Fruit fly (Drosophila melanogaster) whole organism, wandering third instar larva: Measurements from ENCODE around the gene bap.

ENCODE experiments used
- CG32264 ChIP-seq: fragments of 200-800 bp; sonication (Bioruptor generic); optimal IDR thresholded peaks from 2 replicates; lab custom pipeline; 2016; ENCODE audit warnings: missing biosample characterization, missing genetic modification characterization
- CG9705 ChIP-seq: fragments of 200-800 bp; sonication (Bioruptor generic); optimal IDR thresholded peaks from 2 replicates; lab custom pipeline; 2018; ENCODE audit warnings: missing biosample characterization, mild to moderate bottlenecking, missing genetic modification characterization
- CrebA ChIP-seq: fragments of 200-800 bp; sonication (Bioruptor generic); optimal IDR thresholded peaks from 2 replicates; lab custom pipeline; 2016; ENCODE audit warnings: missing biosample characterization, mild to moderate bottlenecking, missing genetic modification characterization, borderline replicate concordance
- Dfd ChIP-seq: fragments of >200 bp; optimal IDR thresholded peaks from 2 replicates; lab custom pipeline; 2017; ENCODE audit warnings: missing biosample characterization, missing genetic modification characterization
- Dif ChIP-seq: fragments of 200-275, 200-300 bp; sonication (Bioruptor generic); optimal IDR thresholded peaks from 2 replicates; lab custom pipeline; 2018; ENCODE audit warnings: missing biosample characterization, missing genetic modification characterization; ENCODE audit not compliant: partially characterized antibody
- GATAd ChIP-seq: sonication (Bioruptor generic); optimal IDR thresholded peaks from 2 replicates; lab custom pipeline; 2016; ENCODE audit warnings: missing biosample characterization, missing genetic modification characterization
- HLH106 ChIP-seq: fragments of 200-800 bp; optimal IDR thresholded peaks from 3 replicates; lab custom pipeline; 2019; ENCODE audit warnings: missing biosample characterization, mild to moderate bottlenecking, missing genetic modification characterization, moderate library complexity
- Hnf4 ChIP-seq: fragments of 200-800 bp; sonication (Bioruptor generic); optimal IDR thresholded peaks from 2 replicates; lab custom pipeline; 2016; ENCODE audit warnings: missing biosample characterization, mild to moderate bottlenecking, missing genetic modification characterization
- Hr83 ChIP-seq: fragments of 200-300 bp; sonication (Bioruptor generic); optimal IDR thresholded peaks from 2 replicates; lab custom pipeline; 2016; ENCODE audit warnings: missing biosample characterization, mild to moderate bottlenecking, missing genetic modification characterization, moderate library complexity; ENCODE audit not compliant: poor library complexity, severe bottlenecking
- Jra ChIP-seq: sonication (Bioruptor generic); optimal IDR thresholded peaks from 2 replicates; lab custom pipeline; 2016; ENCODE audit warnings: missing biosample characterization, missing genetic modification characterization
- Mio ChIP-seq: sonication (Bioruptor generic); optimal IDR thresholded peaks from 2 replicates; lab custom pipeline; 2016; ENCODE audit warnings: missing biosample characterization, missing genetic modification characterization
- Myc ChIP-seq: fragments of >200 bp; optimal IDR thresholded peaks from 2 replicates; lab custom pipeline; 2017
- OdsH ChIP-seq: fragments of 200-800 bp; sonication (Bioruptor generic); optimal IDR thresholded peaks from 2 replicates; lab custom pipeline; 2016; ENCODE audit warnings: missing biosample characterization, mild to moderate bottlenecking, missing genetic modification characterization
- Rel ChIP-seq, 2 experiments: fragments of 200-800 bp; sonication (Bioruptor generic) in 1 of 2; optimal IDR thresholded peaks; 2 replicates in 1 of 2; 3 replicates in 1 of 2; lab custom pipeline; 2016 to 2019; ENCODE audit warnings: mild to moderate bottlenecking in 2 of 2, missing biosample characterization in 2 of 2, missing genetic modification characterization in 2 of 2, moderate library complexity in 1 of 2
- Sp1 ChIP-seq: fragments of 200-800 bp; sonication (Bioruptor generic); optimal IDR thresholded peaks from 3 replicates; lab custom pipeline; 2019; ENCODE audit warnings: missing biosample characterization, mild to moderate bottlenecking, missing genetic modification characterization, moderate library complexity
- Vsx2 ChIP-seq: fragments of 200-300, 225-300 bp; sonication (Bioruptor generic); optimal IDR thresholded peaks from 2 replicates; lab custom pipeline; 2018; ENCODE audit warnings: missing biosample characterization, missing genetic modification characterization; ENCODE audit not compliant: partially characterized antibody
- br ChIP-seq: fragments of 200-800 bp; sonication (Bioruptor generic); optimal IDR thresholded peaks from 2 replicates; lab custom pipeline; 2016; ENCODE audit warnings: missing biosample characterization, missing genetic modification characterization
- brk ChIP-seq: fragments of 200-800 bp; sonication (Bioruptor generic); optimal IDR thresholded peaks from 2 replicates; lab custom pipeline; 2016; ENCODE audit warnings: missing biosample characterization, mild to moderate bottlenecking, missing genetic modification characterization
- dmrt93B ChIP-seq: fragments of 200-800 bp; sonication (Bioruptor generic); optimal IDR thresholded peaks from 2 replicates; lab custom pipeline; 2018; ENCODE audit warnings: missing biosample characterization, mild to moderate bottlenecking, missing genetic modification characterization
- dsf ChIP-seq: sonication (Bioruptor generic); optimal IDR thresholded peaks from 2 replicates; lab custom pipeline; 2016; ENCODE audit warnings: missing biosample characterization, missing genetic modification characterization, borderline replicate concordance
- ey ChIP-seq: fragments of 200-800 bp; sonication (Bioruptor generic); optimal IDR thresholded peaks from 2 replicates; lab custom pipeline; 2016; ENCODE audit warnings: missing biosample characterization, missing genetic modification characterization
- foxo ChIP-seq, 2 experiments: fragments of 200-800 bp; sonication (Bioruptor generic); optimal IDR thresholded peaks; 2 replicates in 1 of 2; 3 replicates in 1 of 2; lab custom pipeline; 2016 to 2017; ENCODE audit warnings: missing biosample characterization in 2 of 2, missing genetic modification characterization in 2 of 2
- fru ChIP-seq: fragments of 200-800 bp; sonication (Bioruptor generic); optimal IDR thresholded peaks from 3 replicates; lab custom pipeline; 2016; ENCODE audit warnings: missing biosample characterization, mild to moderate bottlenecking, missing genetic modification characterization
- h ChIP-seq: fragments of 200-800 bp; sonication (Bioruptor generic); optimal IDR thresholded peaks from 3 replicates; lab custom pipeline; 2016; ENCODE audit warnings: missing biosample characterization, mild to moderate bottlenecking, missing genetic modification characterization
- lola ChIP-seq: fragments of >200 bp; optimal IDR thresholded peaks from 2 replicates; lab custom pipeline; 2017; ENCODE audit warnings: missing biosample characterization, missing genetic modification characterization
- pan ChIP-seq: fragments of >200 bp; optimal IDR thresholded peaks from 2 replicates; lab custom pipeline; 2017
- psq ChIP-seq: fragments of 200-800 bp; sonication (Bioruptor generic); optimal IDR thresholded peaks from 3 replicates; lab custom pipeline; 2017; ENCODE audit warnings: missing biosample characterization, mild to moderate bottlenecking, missing genetic modification characterization, moderate library complexity
- rgr ChIP-seq: fragments of 200-800 bp; sonication (Bioruptor generic); optimal IDR thresholded peaks from 3 replicates; lab custom pipeline; 2016; ENCODE audit warnings: missing biosample characterization, mild to moderate bottlenecking, missing genetic modification characterization
- sage ChIP-seq: fragments of 200-800 bp; sonication (Bioruptor generic); optimal IDR thresholded peaks from 2 replicates; lab custom pipeline; 2016; ENCODE audit warnings: missing biosample characterization, mild to moderate bottlenecking, missing genetic modification characterization
- sv ChIP-seq: fragments of 200-800 bp; sonication (Bioruptor generic); optimal IDR thresholded peaks from 3 replicates; lab custom pipeline; 2016; ENCODE audit warnings: missing biosample characterization, missing genetic modification characterization
- usp ChIP-seq: fragments of >200 bp; optimal IDR thresholded peaks from 2 replicates; lab custom pipeline; 2017; ENCODE audit warnings: missing biosample characterization, missing genetic modification characterization
- woc ChIP-seq: sonication (Bioruptor generic); optimal IDR thresholded peaks from 2 replicates; lab custom pipeline; 2016; ENCODE audit warnings: missing biosample characterization, mild to moderate bottlenecking, missing genetic modification characterization

bap gene

DNA sequence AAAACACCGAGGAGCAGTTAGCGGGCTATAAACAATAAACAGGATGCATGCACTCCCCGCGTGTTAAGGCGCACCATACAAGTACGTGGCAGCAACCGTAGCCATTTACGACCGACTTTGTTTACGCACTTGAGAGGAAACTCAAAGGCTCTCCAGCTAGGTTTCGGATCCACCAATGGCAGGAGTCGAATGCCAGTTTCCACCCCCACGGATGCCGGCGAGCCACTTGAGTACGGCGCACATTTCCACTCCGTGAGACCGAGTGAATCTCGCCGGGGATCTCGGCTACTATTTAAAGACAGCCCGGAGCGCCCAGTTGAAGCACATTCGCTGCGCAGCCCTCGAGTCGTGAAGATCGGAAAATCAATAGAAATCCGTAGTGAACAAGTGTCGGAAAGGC, at the start of gene bap:
Gene bap, plus strand, starts transcription at position 317 of the 400 bp plus-strand sequence.
- TF ChIP-seq CG9705 (GFP tag; lab: Kevin White, UChicago) (no peak), woc (GFP tag; lab: Kevin White, UChicago) (no peak), Sp1 (GFP tag; lab: Kevin White, UChicago) (no peak), psq (GFP tag; lab: Kevin White, UChicago) (no peak), Dif (GFP tag; lab: Kevin White, UChicago) (no peak), HLH106 (tag; lab: Kevin White, UChicago) (no peak), sage (no peak), brk (GFP tag; lab: Kevin White, UChicago) (no peak), dsf (no peak), usp (GFP tag; lab: Kevin White, UChicago) (no peak), dmrt93B (GFP tag; lab: Kevin White, UChicago) (no peak), Hnf4 (GFP tag; lab: Kevin White, UChicago) (no peak), Dfd (GFP tag; lab: Kevin White, UChicago) (no peak), CrebA (GFP tag; lab: Kevin White, UChicago) (no peak), Vsx2 (GFP tag; lab: Kevin White, UChicago) (no peak)

DNA sequence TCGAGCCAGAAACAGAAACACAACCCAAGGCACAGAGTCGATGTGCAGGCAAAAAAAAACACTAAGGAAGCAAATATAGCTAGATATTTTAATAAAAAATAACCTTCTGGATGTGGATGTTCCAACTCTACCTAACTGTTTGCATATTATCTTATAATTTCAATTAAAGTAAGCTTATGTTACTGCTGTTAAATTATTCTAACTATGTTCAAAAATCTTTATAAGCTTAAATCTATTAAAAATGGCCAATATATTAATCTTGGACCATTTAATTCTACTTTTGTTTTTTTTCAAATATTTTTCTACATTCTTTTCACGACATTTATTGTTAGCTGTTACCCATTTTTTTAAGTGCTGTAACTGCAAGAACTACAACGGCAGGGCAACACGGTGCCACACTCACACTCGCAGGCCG, 49.7 kb upstream of the bap start:
- peak; percentile 69 for TF ChIP-seq Sp1 (GFP tag; lab: Kevin White, UChicago)
- TF ChIP-seq fru (GFP tag; lab: Kevin White, UChicago): peak; percentile 71
- peak; percentile 20 for TF ChIP-seq rgr (GFP tag; lab: Kevin White, UChicago)
- peak; percentile 27 for TF ChIP-seq dmrt93B (GFP tag; lab: Kevin White, UChicago)
- peak; percentile 64 for TF ChIP-seq OdsH
- peak; percentile 46 for TF ChIP-seq woc (GFP tag; lab: Kevin White, UChicago)
- TF ChIP-seq brk (GFP tag; lab: Kevin White, UChicago): peak; percentile 12
- peak in 1 of 2 experiments; percentile 73 for TF ChIP-seq foxo (GFP tag; optimal IDR thresholded peaks at IDR 0.05; lab: Kevin White, UChicago)
- TF ChIP-seq lola (GFP tag; lab: Kevin White, UChicago): no peak
- peak; percentile 47 for TF ChIP-seq ey (GFP tag; lab: Kevin White, UChicago)
- no peak for TF ChIP-seq pan
- peak; percentile 43 for TF ChIP-seq HLH106 (tag; lab: Kevin White, UChicago)
- no peak for TF ChIP-seq CG9705 (GFP tag; lab: Kevin White, UChicago)
- peak; percentile 68 for TF ChIP-seq h
- peak; percentile 40 for TF ChIP-seq br (GFP tag; lab: Kevin White, UChicago)
- TF ChIP-seq psq (GFP tag; lab: Kevin White, UChicago): peak; percentile 73
- TF ChIP-seq Dif (GFP tag; lab: Kevin White, UChicago): no peak
- TF ChIP-seq sv (GFP tag; lab: Kevin White, UChicago): peak; percentile 11
- TF ChIP-seq Hnf4 (GFP tag; lab: Kevin White, UChicago): peak; percentile 26
- TF ChIP-seq Vsx2 (GFP tag; lab: Kevin White, UChicago): no peak
- TF ChIP-seq sage: no peak

DNA sequence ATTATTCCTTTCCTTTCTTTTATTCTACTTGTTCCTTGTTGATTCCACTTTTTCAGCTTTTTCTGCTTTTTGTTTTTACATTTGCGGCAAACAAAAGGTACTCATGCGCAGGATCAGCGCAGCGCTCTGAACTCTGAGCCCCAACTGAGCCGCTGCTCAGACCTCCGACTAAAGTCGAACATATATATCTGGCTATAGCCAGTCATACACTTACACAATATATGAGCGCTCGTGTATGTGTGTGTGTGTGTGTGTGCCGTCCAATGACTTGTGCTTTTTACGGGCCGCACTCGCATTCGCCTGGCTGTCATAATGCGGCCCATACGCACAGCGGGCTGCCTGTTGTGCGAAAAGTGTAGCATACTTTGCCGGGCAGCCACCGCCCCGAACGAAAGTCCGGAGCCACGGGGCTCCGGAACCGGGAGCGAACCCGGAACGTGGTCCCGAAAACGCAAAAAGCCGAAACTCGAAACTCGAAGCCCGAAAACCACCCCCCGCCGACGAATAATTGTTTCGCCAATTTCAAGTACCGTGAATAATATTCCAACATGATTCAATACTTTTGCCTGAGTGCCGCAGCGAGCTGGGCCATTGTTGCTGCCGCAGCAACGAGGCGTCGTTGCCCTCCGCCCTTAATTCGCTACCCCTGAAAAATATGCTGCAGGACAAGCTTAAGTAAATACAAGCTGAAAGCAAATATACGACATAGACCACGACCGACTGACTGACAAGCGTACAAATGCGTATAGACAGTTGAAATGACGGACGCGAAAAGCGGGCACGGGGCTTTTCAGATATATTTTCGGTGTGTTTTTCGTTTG, 49.0 kb upstream of the bap start:
- no peak for TF ChIP-seq Mio (GFP tag; lab: Kevin White, UChicago)
- peak; percentile 46 for TF ChIP-seq psq (GFP tag; lab: Kevin White, UChicago)

DNA sequence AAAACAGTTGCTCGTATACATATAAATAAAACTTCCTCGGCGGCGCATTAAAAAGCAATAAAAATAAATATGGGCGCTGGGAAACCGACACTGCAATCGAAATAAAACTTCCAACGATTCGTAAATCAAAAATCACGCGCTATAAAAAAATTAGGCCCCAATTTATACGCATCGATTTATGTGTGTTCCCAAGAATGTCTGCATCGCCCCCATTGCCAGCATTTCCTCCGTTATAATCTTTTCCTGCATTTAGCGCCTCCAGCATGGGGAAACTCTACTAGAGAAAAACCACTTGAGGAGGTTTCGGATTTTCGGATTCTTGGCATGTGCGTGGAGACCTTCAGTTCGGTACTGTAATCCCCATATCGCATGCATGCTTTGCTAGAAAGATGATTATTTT, 45.5 kb upstream of the bap start:
- TF ChIP-seq Jra (GFP tag; lab: Kevin White, UChicago): no peak
- no peak for TF ChIP-seq Hr83 (GFP tag; lab: Kevin White, UChicago)
- no peak for TF ChIP-seq sage
- TF ChIP-seq fru (GFP tag; lab: Kevin White, UChicago): no peak
- no peak for TF ChIP-seq ey (GFP tag; lab: Kevin White, UChicago)
- TF ChIP-seq rgr (GFP tag; lab: Kevin White, UChicago): no peak
- no peak for TF ChIP-seq Dfd (GFP tag; lab: Kevin White, UChicago)
- TF ChIP-seq Mio (GFP tag; lab: Kevin White, UChicago): no peak
- TF ChIP-seq CG32264 (GFP tag; lab: Kevin White, UChicago): no peak
- TF ChIP-seq h: no peak
- no peak for TF ChIP-seq woc (GFP tag; lab: Kevin White, UChicago)
- TF ChIP-seq sv (GFP tag; lab: Kevin White, UChicago): no peak
- no peak for TF ChIP-seq Rel (GFP tag; optimal IDR thresholded peaks at IDR 0.05; lab: Kevin White, UChicago)
- TF ChIP-seq Rel (tag; optimal IDR thresholded peaks at IDR 0.05; lab: Kevin White, UChicago): no peak
- TF ChIP-seq GATAd (GFP tag; lab: Kevin White, UChicago): no peak
- no peak for TF ChIP-seq lola (GFP tag; lab: Kevin White, UChicago)
- no peak for TF ChIP-seq Myc (lab: Kevin White, UChicago)
- TF ChIP-seq dmrt93B (GFP tag; lab: Kevin White, UChicago): no peak
- TF ChIP-seq brk (GFP tag; lab: Kevin White, UChicago): no peak
